Worm (Caenorhabditis elegans): Measurements from ENCODE around the gene alh-8.

Gene alh-8

ce11 chrII:11728545-11729105 is at the start of gene alh-8:
TSS of gene alh-8 (plus strand) at chrII:11729055.
- TF ChIP-seq tra-4 (tag; optimal IDR thresholded peaks at IDR 0.05), result no peak
- TF ChIP-seq flt-1 (GFP tag; IDR thresholded peaks at IDR 0.05), result no peak
- TF ChIP-seq pes-1 (GFP tag; IDR thresholded peaks at IDR 0.05), result no peak
- TF ChIP-seq hmbx-1 (tag; optimal IDR thresholded peaks at IDR 0.05), result no peak
- TF ChIP-seq ceh-36 (tag; optimal IDR thresholded peaks at IDR 0.05), result no peak
- TF ChIP-seq sea-1 (GFP tag; conservative IDR thresholded peaks at IDR 0.05), result no peak
- TF ChIP-seq ama-1 (optimal IDR thresholded peaks at IDR 0.05), result no peak
- no peak for TF ChIP-seq hmg-4 (GFP tag; optimal IDR thresholded peaks at IDR 0.05)
- no peak for TF ChIP-seq ceh-13 (GFP tag; optimal IDR thresholded peaks at IDR 0.05)
- no peak for TF ChIP-seq ets-7 (tag; optimal IDR thresholded peaks at IDR 0.05)
- TF ChIP-seq scrt-1 (GFP tag; IDR thresholded peaks at IDR 0.05), result no peak
- no peak for TF ChIP-seq aly-1 (tag; optimal IDR thresholded peaks at IDR 0.05)
- TF ChIP-seq hnd-1 (tag; optimal IDR thresholded peaks at IDR 0.05), result no peak
- no peak for TF ChIP-seq B0310.2 (tag; optimal IDR thresholded peaks at IDR 0.05)
- no peak for TF ChIP-seq F13C5.2 (tag; optimal IDR thresholded peaks at IDR 0.05)
- TF ChIP-seq tbx-11 (GFP tag; IDR thresholded peaks at IDR 0.05), result no peak
- no peak for TF ChIP-seq tbx-37 (GFP tag; conservative IDR thresholded peaks at IDR 0.05)

- no peak for TF ChIP-seq tbx-37 (GFP tag; conservative IDR thresholded peaks at IDR 0.05)
- no peak for TF ChIP-seq ceh-13 (GFP tag; optimal IDR thresholded peaks at IDR 0.05)
- no peak for TF ChIP-seq ceh-36 (tag; optimal IDR thresholded peaks at IDR 0.05)
- TF ChIP-seq pes-1 (GFP tag; IDR thresholded peaks at IDR 0.05), result no peak
- no peak for TF ChIP-seq F13C5.2 (tag; optimal IDR thresholded peaks at IDR 0.05)
- TF ChIP-seq tbx-11 (GFP tag; IDR thresholded peaks at IDR 0.05), result no peak
- no peak for TF ChIP-seq B0310.2 (tag; optimal IDR thresholded peaks at IDR 0.05)
- no peak for TF ChIP-seq ama-1 (optimal IDR thresholded peaks at IDR 0.05)
- TF ChIP-seq tra-4 (tag; optimal IDR thresholded peaks at IDR 0.05), result no peak
Observed at ce11 chrII:11680220-11680619, 48.6 kb upstream of the alh-8 start.

- TF ChIP-seq ets-7 (tag; optimal IDR thresholded peaks at IDR 0.05) (no peak), tbx-37 (GFP tag; conservative IDR thresholded peaks at IDR 0.05) (no peak), sea-1 (GFP tag; conservative IDR thresholded peaks at IDR 0.05) (no peak), pes-1 (GFP tag; IDR thresholded peaks at IDR 0.05) (no peak), hnd-1 (tag; optimal IDR thresholded peaks at IDR 0.05) (no peak), ceh-36 (tag; optimal IDR thresholded peaks at IDR 0.05) (no peak), ceh-13 (GFP tag; optimal IDR thresholded peaks at IDR 0.05) (no peak), tra-4 (tag; optimal IDR thresholded peaks at IDR 0.05) (no peak), B0310.2 (tag; optimal IDR thresholded peaks at IDR 0.05) (no peak), hmbx-1 (tag; optimal IDR thresholded peaks at IDR 0.05) (no peak), flt-1 (GFP tag; IDR thresholded peaks at IDR 0.05) (no peak), hmg-4 (GFP tag; optimal IDR thresholded peaks at IDR 0.05) (no peak), aly-1 (tag; optimal IDR thresholded peaks at IDR 0.05) (no peak), scrt-1 (GFP tag; IDR thresholded peaks at IDR 0.05) (no peak), tbx-11 (GFP tag; IDR thresholded peaks at IDR 0.05) (no peak), F13C5.2 (tag; optimal IDR thresholded peaks at IDR 0.05) (no peak)
Observed at ce11 chrII:11681136-11681824, 47.6 kb upstream of the alh-8 start, which contains the start of the genes sfxn-1.4 and C47D12.4. TSS of gene sfxn-1.4 (minus strand) at chrII:11681236. TSS of gene C47D12.4 (plus strand) at chrII:11681774.

ce11 chrII:11685177-11685576 is 43.7 kb upstream of the alh-8 start, which contains the start of gene C47D12.5:
TSS of gene C47D12.5 (minus strand) at chrII:11685277.
- TF ChIP-seq hmg-4 (GFP tag; optimal IDR thresholded peaks at IDR 0.05) (no peak), aly-1 (tag; optimal IDR thresholded peaks at IDR 0.05) (no peak), ets-7 (tag; optimal IDR thresholded peaks at IDR 0.05) (no peak), flt-1 (GFP tag; IDR thresholded peaks at IDR 0.05) (no peak), ama-1 (optimal IDR thresholded peaks at IDR 0.05) (no peak)

- TF ChIP-seq ets-7 (tag; optimal IDR thresholded peaks at IDR 0.05) (no peak), scrt-1 (GFP tag; IDR thresholded peaks at IDR 0.05) (no peak), flt-1 (GFP tag; IDR thresholded peaks at IDR 0.05) (no peak), pes-1 (GFP tag; IDR thresholded peaks at IDR 0.05) (no peak), tbx-37 (GFP tag; conservative IDR thresholded peaks at IDR 0.05) (no peak), hnd-1 (tag; optimal IDR thresholded peaks at IDR 0.05) (no peak), B0310.2 (tag; optimal IDR thresholded peaks at IDR 0.05) (no peak), ama-1 (optimal IDR thresholded peaks at IDR 0.05) (no peak), sea-1 (GFP tag; conservative IDR thresholded peaks at IDR 0.05) (no peak), aly-1 (tag; optimal IDR thresholded peaks at IDR 0.05) (no peak), hmbx-1 (tag; optimal IDR thresholded peaks at IDR 0.05) (no peak), ceh-13 (GFP tag; optimal IDR thresholded peaks at IDR 0.05) (no peak), tbx-11 (GFP tag; IDR thresholded peaks at IDR 0.05) (no peak), ceh-36 (tag; optimal IDR thresholded peaks at IDR 0.05) (no peak), F13C5.2 (tag; optimal IDR thresholded peaks at IDR 0.05) (no peak)
Observed at ce11 chrII:11688011-11688410, 40.8 kb upstream of the alh-8 start.

ce11 chrII:11688643-11689042 is 40.2 kb upstream of the alh-8 start, which contains the start of gene kel-1:
TSS of gene kel-1 (plus strand) at chrII:11688943.
- no peak for TF ChIP-seq sea-1 (GFP tag; conservative IDR thresholded peaks at IDR 0.05)
- no peak for TF ChIP-seq F13C5.2 (tag; optimal IDR thresholded peaks at IDR 0.05)
- no peak for TF ChIP-seq scrt-1 (GFP tag; IDR thresholded peaks at IDR 0.05)

ce11 chrII:11689941-11690340 is 38.9 kb upstream of the alh-8 start:
- no peak for TF ChIP-seq F13C5.2 (tag; optimal IDR thresholded peaks at IDR 0.05)
- TF ChIP-seq scrt-1 (GFP tag; IDR thresholded peaks at IDR 0.05), result no peak
- no peak for TF ChIP-seq tbx-37 (GFP tag; conservative IDR thresholded peaks at IDR 0.05)
- TF ChIP-seq hmbx-1 (tag; optimal IDR thresholded peaks at IDR 0.05), result no peak
- no peak for TF ChIP-seq ets-7 (tag; optimal IDR thresholded peaks at IDR 0.05)
- TF ChIP-seq B0310.2 (tag; optimal IDR thresholded peaks at IDR 0.05), result no peak
- TF ChIP-seq hmg-4 (GFP tag; optimal IDR thresholded peaks at IDR 0.05), result no peak
- no peak for TF ChIP-seq ama-1 (optimal IDR thresholded peaks at IDR 0.05)
- TF ChIP-seq aly-1 (tag; optimal IDR thresholded peaks at IDR 0.05), result no peak
- no peak for TF ChIP-seq hnd-1 (tag; optimal IDR thresholded peaks at IDR 0.05)
- TF ChIP-seq pes-1 (GFP tag; IDR thresholded peaks at IDR 0.05), result no peak
- no peak for TF ChIP-seq ceh-13 (GFP tag; optimal IDR thresholded peaks at IDR 0.05)
- TF ChIP-seq ceh-36 (tag; optimal IDR thresholded peaks at IDR 0.05), result no peak
